Fruit fly (Drosophila melanogaster) whole organism, prepupa: ENCODE measurements around the gene CG31115.
A peak's percentile ranks its signal among the peaks of the same experiment; 100 is the strongest.

ENCODE experiments used
- Blimp-1 ChIP-seq: fragments of 200-800 bp; sonication (Bioruptor generic); optimal IDR thresholded peaks from 3 replicates; lab custom pipeline; 2017; ENCODE audit warnings: missing biosample characterization, missing genetic modification characterization, mild to moderate bottlenecking, moderate library complexity, missing genetic modification reagents
- CG10631 ChIP-seq: fragments of 200-800 bp; sonication (Bioruptor generic); optimal IDR thresholded peaks from 2 replicates; lab custom pipeline; 2016; ENCODE audit warnings: missing biosample characterization, missing genetic modification characterization
- CG11294 ChIP-seq: fragments of 200-800 bp; sonication (Bioruptor generic); IDR thresholded peaks from 2 replicates; pipeline ENCODE4 v1.3.6; 2022; ENCODE audit warnings: missing biosample characterization, missing genetic modification characterization
- CG11762 ChIP-seq: fragments of 200-800 bp; sonication (Bioruptor generic); optimal IDR thresholded peaks from 3 replicates; lab custom pipeline; 2016; ENCODE audit warnings: missing biosample characterization, missing genetic modification characterization; ENCODE audit not compliant: insufficient read depth
- CG11902 ChIP-seq: fragments of 200-800 bp; sonication (Bioruptor generic); optimal IDR thresholded peaks from 3 replicates; lab custom pipeline; 2016; ENCODE audit warnings: missing biosample characterization, missing genetic modification characterization
- CG15336 ChIP-seq: fragments of 200-800 bp; sonication (Bioruptor generic); IDR thresholded peaks from 2 replicates; pipeline ENCODE4 v1.3.6; 2022; ENCODE audit warnings: missing biosample characterization, missing genetic modification characterization
- CG16779 ChIP-seq: fragments of 200-800 bp; sonication (Bioruptor generic); optimal IDR thresholded peaks from 3 replicates; lab custom pipeline; 2017; ENCODE audit warnings: missing biosample characterization, mild to moderate bottlenecking, missing genetic modification characterization
- CG3032 ChIP-seq: fragments of 200-800 bp; optimal IDR thresholded peaks from 2 replicates; lab custom pipeline; 2019; ENCODE audit warnings: missing biosample characterization, mild to moderate bottlenecking, missing genetic modification characterization, moderate library complexity
- CG31627 ChIP-seq: fragments of 200-800 bp; sonication (Bioruptor generic); optimal IDR thresholded peaks from 3 replicates; lab custom pipeline; 2016; ENCODE audit warnings: missing biosample characterization, missing genetic modification characterization
- CG32006 ChIP-seq: fragments of 200-800 bp; sonication (Bioruptor generic); optimal IDR thresholded peaks from 3 replicates; lab custom pipeline; 2017; ENCODE audit warnings: missing biosample characterization, mild to moderate bottlenecking, missing genetic modification characterization
- CG34406 ChIP-seq: fragments of 200-800 bp; sonication (Bioruptor generic); optimal IDR thresholded peaks from 3 replicates; lab custom pipeline; 2016; ENCODE audit warnings: missing biosample characterization, missing genetic modification characterization
- CG3919 ChIP-seq: fragments of 200-800 bp; sonication (Bioruptor generic); optimal IDR thresholded peaks from 3 replicates; lab custom pipeline; 2016; ENCODE audit warnings: missing biosample characterization, missing genetic modification characterization
- CG4318 ChIP-seq: fragments of 200-800 bp; sonication (Bioruptor generic); optimal IDR thresholded peaks from 3 replicates; lab custom pipeline; 2017; ENCODE audit warnings: missing biosample characterization, mild to moderate bottlenecking, missing genetic modification characterization
- CG6163 ChIP-seq: fragments of 200-800 bp; sonication (Bioruptor generic); IDR thresholded peaks from 3 replicates; pipeline ENCODE4 v1.3.6; 2022; ENCODE audit warnings: missing biosample characterization, missing genetic modification characterization
- CG6276 ChIP-seq: fragments of 200-800 bp; sonication (Bioruptor generic); optimal IDR thresholded peaks from 2 replicates; lab custom pipeline; 2017; ENCODE audit warnings: missing biosample characterization, mild to moderate bottlenecking, missing genetic modification characterization
- CG6792 ChIP-seq: fragments of 200-800 bp; sonication (Bioruptor generic); optimal IDR thresholded peaks from 3 replicates; lab custom pipeline; 2016; ENCODE audit warnings: missing biosample characterization, missing genetic modification characterization
- CG6808 ChIP-seq: fragments of 200-800 bp; sonication (Bioruptor generic); optimal IDR thresholded peaks from 3 replicates; lab custom pipeline; 2017; ENCODE audit warnings: missing biosample characterization, missing genetic modification characterization, mild to moderate bottlenecking, moderate library complexity, missing genetic modification reagents
- CG6854 ChIP-seq: fragments of 200-800 bp; sonication (Bioruptor generic); optimal IDR thresholded peaks from 2 replicates; lab custom pipeline; 2017; ENCODE audit warnings: missing biosample characterization, mild to moderate bottlenecking, missing genetic modification characterization
- CG7368 ChIP-seq: fragments of 200-800 bp; sonication (Bioruptor generic); optimal IDR thresholded peaks from 3 replicates; lab custom pipeline; 2016; ENCODE audit warnings: missing biosample characterization, missing genetic modification characterization
- CG8119 ChIP-seq: fragments of 200-800 bp; sonication (Bioruptor generic); IDR thresholded peaks from 3 replicates; pipeline ENCODE4 v1.3.6; 2022; ENCODE audit warnings: missing biosample characterization, missing genetic modification characterization
- CG8319 ChIP-seq: fragments of 200-800 bp; sonication (Bioruptor generic); optimal IDR thresholded peaks from 3 replicates; lab custom pipeline; 2016; ENCODE audit warnings: missing biosample characterization, missing genetic modification characterization
- CG8632 ChIP-seq: fragments of 200-800 bp; sonication (Bioruptor generic); optimal IDR thresholded peaks from 3 replicates; lab custom pipeline; 2016; ENCODE audit warnings: missing biosample characterization, missing genetic modification characterization
- CG9139 ChIP-seq: fragments of 200-800 bp; sonication (Bioruptor generic); optimal IDR thresholded peaks from 3 replicates; lab custom pipeline; 2017; ENCODE audit warnings: missing biosample characterization, mild to moderate bottlenecking, missing genetic modification characterization
- Eip75B ChIP-seq: fragments of 200-800 bp; sonication (Bioruptor generic); optimal IDR thresholded peaks from 3 replicates; lab custom pipeline; 2016; ENCODE audit warnings: missing biosample characterization, missing genetic modification characterization
- Eip78C ChIP-seq: fragments of 200-800 bp; sonication (Bioruptor generic); peaks from one replicate; lab custom pipeline; 2016; ENCODE audit warnings: missing biosample characterization, missing genetic modification characterization
- Eip93F ChIP-seq: fragments of 200-800 bp; sonication (Bioruptor generic); optimal IDR thresholded peaks from 2 replicates; lab custom pipeline; 2016; ENCODE audit warnings: missing biosample characterization, mild to moderate bottlenecking, missing genetic modification characterization
- Ets21C ChIP-seq: fragments of 200-800 bp; sonication (Bioruptor generic); optimal IDR thresholded peaks from 3 replicates; lab custom pipeline; 2016; ENCODE audit warnings: missing biosample characterization, missing genetic modification characterization
- Ets96B ChIP-seq: fragments of 200-800 bp; optimal IDR thresholded peaks from 2 replicates; lab custom pipeline; 2019; ENCODE audit warnings: missing biosample characterization, mild to moderate bottlenecking, missing genetic modification characterization, moderate library complexity
- Gug ChIP-seq: fragments of 200-800 bp; sonication (Bioruptor generic); IDR thresholded peaks from 2 replicates; pipeline ENCODE4 v1.3.6; 2022; ENCODE audit warnings: missing biosample characterization, missing genetic modification characterization
- Hr39 ChIP-seq: fragments of 200-800 bp; sonication (Bioruptor generic); optimal IDR thresholded peaks from 2 replicates; lab custom pipeline; 2016; ENCODE audit warnings: missing biosample characterization, missing genetic modification characterization
- Hr4 ChIP-seq: fragments of 200-800 bp; sonication (Bioruptor generic); optimal IDR thresholded peaks from 3 replicates; lab custom pipeline; 2016; ENCODE audit warnings: missing biosample characterization, missing genetic modification characterization
- Lpt ChIP-seq: fragments of 200-800 bp; sonication (Bioruptor generic); optimal IDR thresholded peaks from 3 replicates; lab custom pipeline; 2016; ENCODE audit warnings: missing biosample characterization, missing genetic modification characterization
- OdsH ChIP-seq: fragments of 200-800 bp; sonication (Bioruptor generic); optimal IDR thresholded peaks from 3 replicates; lab custom pipeline; 2016; ENCODE audit warnings: missing biosample characterization, missing genetic modification characterization
- Smox ChIP-seq: fragments of 200-800 bp; sonication (Bioruptor generic); optimal IDR thresholded peaks from 3 replicates; lab custom pipeline; 2016; ENCODE audit warnings: missing biosample characterization, missing genetic modification characterization
- Sox102F ChIP-seq: fragments of 200-800 bp; sonication (Bioruptor generic); optimal IDR thresholded peaks from 2 replicates; lab custom pipeline; 2016; ENCODE audit warnings: missing biosample characterization, mild to moderate bottlenecking, missing genetic modification characterization
- Sox15 ChIP-seq: fragments of 200-800 bp; sonication (Bioruptor generic); optimal IDR thresholded peaks from 3 replicates; lab custom pipeline; 2016; ENCODE audit warnings: missing biosample characterization, missing genetic modification characterization
- achi ChIP-seq: fragments of 200-800 bp; sonication (Bioruptor generic); optimal IDR thresholded peaks from 3 replicates; lab custom pipeline; 2016; ENCODE audit warnings: missing biosample characterization, missing genetic modification characterization
- acj6 ChIP-seq: fragments of 200-800 bp; sonication (Bioruptor generic); optimal IDR thresholded peaks from 3 replicates; lab custom pipeline; 2016; ENCODE audit warnings: missing biosample characterization, missing genetic modification characterization
- cyc ChIP-seq: fragments of 200-800 bp; sonication (Bioruptor generic); optimal IDR thresholded peaks from 3 replicates; lab custom pipeline; 2016; ENCODE audit warnings: missing biosample characterization, missing genetic modification characterization
- dac ChIP-seq: fragments of 200-800 bp; sonication (Bioruptor generic); optimal IDR thresholded peaks from 2 replicates; lab custom pipeline; 2017; ENCODE audit warnings: missing biosample characterization, mild to moderate bottlenecking, missing genetic modification characterization
- dsx ChIP-seq: fragments of 200-800 bp; optimal IDR thresholded peaks from 3 replicates; lab custom pipeline; 2019; ENCODE audit warnings: missing biosample characterization, mild to moderate bottlenecking, missing genetic modification characterization, moderate library complexity; ENCODE audit not compliant: poor library complexity, severe bottlenecking
- eg ChIP-seq: fragments of 200-800 bp; sonication (Bioruptor generic); IDR thresholded peaks from 3 replicates; pipeline ENCODE4 v1.3.6; 2022; ENCODE audit warnings: missing biosample characterization, missing genetic modification characterization
- fd59A ChIP-seq: fragments of 200-800 bp; sonication (Bioruptor generic); optimal IDR thresholded peaks from 2 replicates; lab custom pipeline; 2017; ENCODE audit warnings: missing biosample characterization, mild to moderate bottlenecking, missing genetic modification characterization, missing genetic modification reagents
- fd85E ChIP-seq: fragments of 200-800 bp; sonication (Bioruptor generic); optimal IDR thresholded peaks from 3 replicates; lab custom pipeline; 2016; ENCODE audit warnings: missing biosample characterization, missing genetic modification characterization
- lz ChIP-seq: fragments of 200-800 bp; sonication (Bioruptor generic); optimal IDR thresholded peaks from 3 replicates; lab custom pipeline; 2016; ENCODE audit warnings: missing biosample characterization, missing genetic modification characterization
- pdm3 ChIP-seq: fragments of 200-800 bp; sonication (Bioruptor generic); optimal IDR thresholded peaks from 3 replicates; lab custom pipeline; 2016; ENCODE audit warnings: missing biosample characterization, missing genetic modification characterization
- salr ChIP-seq, 2 experiments: fragments of 200-800 bp; sonication (Bioruptor generic); optimal IDR thresholded peaks; 3 replicates each; lab custom pipeline; 2016 to 2018; ENCODE audit warnings: missing biosample characterization in 2 of 2, missing genetic modification characterization in 2 of 2, mild to moderate bottlenecking in 1 of 2
- spab ChIP-seq: fragments of 200-800 bp; sonication (Bioruptor generic); optimal IDR thresholded peaks from 2 replicates; lab custom pipeline; 2017; ENCODE audit warnings: missing biosample characterization, mild to moderate bottlenecking, missing genetic modification characterization, missing genetic modification reagents
- ss ChIP-seq, 2 experiments: fragments of 200-800 bp; sonication (Bioruptor generic); optimal IDR thresholded peaks; 2 replicates in 1 of 2; 3 replicates in 1 of 2; lab custom pipeline; 2017 to 2018; ENCODE audit warnings: mild to moderate bottlenecking in 2 of 2, missing biosample characterization in 2 of 2, missing genetic modification characterization in 2 of 2, moderate library complexity in 1 of 2
- svp ChIP-seq: fragments of 200-800 bp; sonication (Bioruptor generic); peaks from one replicate; lab custom pipeline; 2016; ENCODE audit warnings: missing biosample characterization, missing genetic modification characterization
- vri ChIP-seq: fragments of 200-800 bp; sonication (Bioruptor generic); optimal IDR thresholded peaks from 3 replicates; lab custom pipeline; 2016; ENCODE audit warnings: missing biosample characterization, mild to moderate bottlenecking, missing genetic modification characterization

CG31115 gene

dm6 chr3R:25009745-25010446, 26.8 kb upstream of the CG31115 start:
- TF ChIP-seq spab (GFP tag; lab: Kevin White, UChicago) (peak; percentile 85), achi (GFP tag; lab: Kevin White, UChicago) (peak; percentile 90), CG9139 (peak; percentile 71), svp (GFP tag; lab: Kevin White, UChicago) (peak; percentile 83), CG15336 (peak; percentile 95), Hr39 (peak; percentile 69), ss (GFP tag; optimal IDR thresholded peaks at IDR 0.05; lab: Kevin White, UChicago) (peak; percentile 84 to 86), CG6276 (GFP tag; lab: Kevin White, UChicago) (peak; percentile 94), Hr4 (GFP tag; lab: Kevin White, UChicago) (peak; percentile 93), cyc (peak; percentile 68), CG3032 (peak; percentile 87), CG7368 (GFP tag; lab: Kevin White, UChicago) (peak; percentile 74), CG6792 (GFP tag; lab: Kevin White, UChicago) (peak; percentile 79), CG8319 (GFP tag; lab: Kevin White, UChicago) (peak; percentile 33), CG11294 (peak; percentile 82), eg (GFP tag; lab: Robert Waterston, UW) (peak; percentile 94), CG6808 (GFP tag; lab: Kevin White, UChicago) (peak; percentile 87), CG8119 (GFP tag; lab: Robert Waterston, UW) (peak; percentile 95), Ets21C (peak; percentile 37), dsx (GFP tag; lab: Kevin White, UChicago) (peak; percentile 78), fd59A (GFP tag; lab: Kevin White, UChicago) (peak; percentile 85), Eip78C (GFP tag; lab: Kevin White, UChicago) (peak; percentile 95), Sox15 (GFP tag; lab: Kevin White, UChicago) (peak; percentile 52), CG3919 (GFP tag; lab: Kevin White, UChicago) (peak; percentile 94), Gug (GFP tag; lab: Robert Waterston, UW) (peak; percentile 89), CG31627 (peak; percentile 57), CG10631 (GFP tag; lab: Kevin White, UChicago) (peak; percentile 85), CG34406 (peak; percentile 67), Sox102F (GFP tag; lab: Kevin White, UChicago) (peak; percentile 57), lz (GFP tag; lab: Kevin White, UChicago) (peak; percentile 74), salr (GFP tag; optimal IDR thresholded peaks at IDR 0.05; lab: Kevin White, UChicago) (peak; percentile 82 to 88), Eip75B (peak; percentile 85), CG6163 (peak; percentile 95), Ets96B (tag; lab: Kevin White, UChicago) (peak; percentile 85), acj6 (GFP tag; lab: Kevin White, UChicago) (peak; percentile 83), pdm3 (peak; percentile 82), Lpt (GFP tag; lab: Kevin White, UChicago) (peak; percentile 89), fd85E (GFP tag; lab: Kevin White, UChicago) (no peak), OdsH (GFP tag; lab: Kevin White, UChicago) (peak; percentile 84), CG11902 (GFP tag; lab: Kevin White, UChicago) (peak; percentile 44), CG6854 (peak; percentile 13), CG16779 (tag; lab: Kevin White, UChicago) (peak; percentile 79), CG8632 (peak; percentile 55), Blimp-1 (GFP tag; lab: Kevin White, UChicago) (peak; percentile 34), dac (GFP tag; lab: Kevin White, UChicago) (peak; percentile 90), CG11762 (GFP tag; lab: Kevin White, UChicago) (peak; percentile 84), Eip93F (GFP tag; lab: Kevin White, UChicago) (no peak), CG4318 (peak; percentile 89), vri (GFP tag; lab: Kevin White, UChicago) (no peak), CG32006 (GFP tag; lab: Kevin White, UChicago) (peak; percentile 95), Smox (GFP tag; lab: Kevin White, UChicago) (peak; percentile 49)
